Fruit fly (Drosophila melanogaster) whole organism, prepupa: ENCODE results near the gene Ir94b.

Experiments
- CG6808 ChIP-seq: fragments of 200-800 bp; sonication (Bioruptor generic); optimal IDR thresholded peaks from 3 replicates; lab custom pipeline; 2017; ENCODE audit warnings: missing biosample characterization, missing genetic modification characterization, mild to moderate bottlenecking, moderate library complexity, missing genetic modification reagents
- CG6854 ChIP-seq: fragments of 200-800 bp; sonication (Bioruptor generic); optimal IDR thresholded peaks from 2 replicates; lab custom pipeline; 2017; ENCODE audit warnings: missing biosample characterization, mild to moderate bottlenecking, missing genetic modification characterization
- Eip78C ChIP-seq: fragments of 200-800 bp; sonication (Bioruptor generic); peaks from one replicate; lab custom pipeline; 2016; ENCODE audit warnings: missing biosample characterization, missing genetic modification characterization
- Gug ChIP-seq: fragments of 200-800 bp; sonication (Bioruptor generic); IDR thresholded peaks from 2 replicates; pipeline ENCODE4 v1.3.6; 2022; ENCODE audit warnings: missing biosample characterization, missing genetic modification characterization
- Hr39 ChIP-seq: fragments of 200-800 bp; sonication (Bioruptor generic); optimal IDR thresholded peaks from 2 replicates; lab custom pipeline; 2016; ENCODE audit warnings: missing biosample characterization, missing genetic modification characterization
- achi ChIP-seq: fragments of 200-800 bp; sonication (Bioruptor generic); optimal IDR thresholded peaks from 3 replicates; lab custom pipeline; 2016; ENCODE audit warnings: missing biosample characterization, missing genetic modification characterization
- fd85E ChIP-seq: fragments of 200-800 bp; sonication (Bioruptor generic); optimal IDR thresholded peaks from 3 replicates; lab custom pipeline; 2016; ENCODE audit warnings: missing biosample characterization, missing genetic modification characterization
- spab ChIP-seq: fragments of 200-800 bp; sonication (Bioruptor generic); optimal IDR thresholded peaks from 2 replicates; lab custom pipeline; 2017; ENCODE audit warnings: missing biosample characterization, mild to moderate bottlenecking, missing genetic modification characterization, missing genetic modification reagents
- ss ChIP-seq, 2 experiments: fragments of 200-800 bp; sonication (Bioruptor generic); optimal IDR thresholded peaks; 2 replicates in 1 of 2; 3 replicates in 1 of 2; lab custom pipeline; 2017 to 2018; ENCODE audit warnings: mild to moderate bottlenecking in 2 of 2, missing biosample characterization in 2 of 2, missing genetic modification characterization in 2 of 2, moderate library complexity in 1 of 2
- topi ChIP-seq: fragments of 200-800 bp; sonication (Bioruptor generic); optimal IDR thresholded peaks from 3 replicates; lab custom pipeline; 2016; ENCODE audit warnings: missing biosample characterization, missing genetic modification characterization
- vri ChIP-seq: fragments of 200-800 bp; sonication (Bioruptor generic); optimal IDR thresholded peaks from 3 replicates; lab custom pipeline; 2016; ENCODE audit warnings: missing biosample characterization, mild to moderate bottlenecking, missing genetic modification characterization

DNA sequence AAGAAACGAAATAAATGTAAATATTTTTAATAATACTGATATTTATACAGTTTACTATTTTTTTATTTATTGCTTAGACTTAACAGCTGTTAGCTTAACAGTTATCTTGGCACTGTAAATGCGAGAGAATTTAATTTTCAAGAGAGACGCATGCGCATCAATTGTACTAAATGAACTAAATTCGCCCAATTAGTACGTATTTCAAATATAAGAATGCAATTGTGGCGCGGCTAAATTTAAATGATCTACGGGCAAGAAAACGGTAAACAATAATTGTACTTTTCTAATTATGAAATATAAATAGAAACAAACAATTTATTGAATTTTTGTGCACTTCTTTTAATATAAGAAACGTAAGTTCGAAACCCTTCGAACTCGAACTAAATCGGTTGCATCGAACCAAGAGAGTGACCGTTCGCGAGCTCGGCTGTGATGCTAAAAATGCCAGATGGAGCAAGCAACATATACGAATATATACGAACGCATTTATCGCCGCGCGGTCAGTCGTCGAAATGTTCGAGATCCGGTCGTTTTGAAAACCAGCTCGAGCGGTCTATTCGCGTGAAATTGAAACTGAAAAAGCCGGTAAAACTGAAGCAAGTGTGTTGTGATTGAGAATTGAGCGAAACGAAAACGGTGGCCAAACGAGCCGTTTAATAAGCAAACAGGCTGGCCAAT is 16.4 kb upstream of the Ir94b start, which contains the start of gene SKIP:
- TF ChIP-seq topi (GFP tag; lab: Kevin White, UChicago) (no peak), ss (GFP tag; optimal IDR thresholded peaks at IDR 0.05; lab: Kevin White, UChicago) (peak in 1 of 2 experiments; percentile 5), CG6854 (GFP tag; lab: Kevin White, UChicago) (no peak), achi (GFP tag; lab: Kevin White, UChicago) (no peak), Hr39 (no peak), fd85E (GFP tag; lab: Kevin White, UChicago) (peak; percentile 28), Eip78C (peak; percentile 76), spab (GFP tag; lab: Kevin White, UChicago) (no peak), vri (GFP tag; lab: Kevin White, UChicago) (no peak), CG6808 (peak; percentile 11), Gug (GFP tag; lab: Robert Waterston, UW) (no peak)
